Worm (Caenorhabditis elegans) whole organism, late embryonic: ENCODE results near the gene sup-12.

Experiments used
- K02D7.2 ChIP-seq: sonication (generic microtip); optimal IDR thresholded peaks from 2 replicates; lab custom pipeline; 2017; ENCODE audit warnings: mild to moderate bottlenecking, missing genetic modification characterization, missing compliant biosample characterization
- T23F11.4 ChIP-seq: fragments of 200-800 bp; sonication (Bioruptor generic); optimal IDR thresholded peaks from 2 replicates; lab custom pipeline; 2018; ENCODE audit warnings: mild to moderate bottlenecking, missing genetic modification characterization, missing compliant biosample characterization
- Y22D7AL.16 ChIP-seq: sonication (generic microtip); optimal IDR thresholded peaks from 2 replicates; lab custom pipeline; 2016; ENCODE audit warnings: missing genetic modification characterization, missing compliant biosample characterization
- ahr-1 ChIP-seq: sonication (generic microtip); optimal IDR thresholded peaks from 2 replicates; lab custom pipeline; 2016; ENCODE audit warnings: missing genetic modification characterization, missing compliant biosample characterization
- ama-1 ChIP-seq: fragments of 150-350 bp; optimal IDR thresholded peaks from 2 replicates; lab custom pipeline; 2014
- ceh-18 ChIP-seq: sonication (generic microtip); optimal IDR thresholded peaks from 2 replicates; lab custom pipeline; 2016; ENCODE audit warnings: missing genetic modification characterization, missing compliant biosample characterization
- ceh-19 ChIP-seq: fragments of 200-800 bp; sonication (Bioruptor generic); optimal IDR thresholded peaks from 2 replicates; lab custom pipeline; 2018; ENCODE audit warnings: mild to moderate bottlenecking, missing genetic modification characterization, missing compliant biosample characterization
- ceh-2 ChIP-seq: sonication (generic microtip); optimal IDR thresholded peaks from 2 replicates; lab custom pipeline; 2016; ENCODE audit warnings: missing genotype, missing genetic modification characterization, missing compliant biosample characterization
- ceh-22 ChIP-seq: sonication (generic microtip); optimal IDR thresholded peaks from 2 replicates; lab custom pipeline; 2017; ENCODE audit warnings: missing biosample characterization, missing genetic modification characterization
- ceh-45 ChIP-seq: fragments of 200-800 bp; sonication (Bioruptor generic); IDR thresholded peaks from 2 replicates; pipeline ENCODE4 v1.3.6; 2022; ENCODE audit warnings: missing genetic modification reagents, missing genetic modification characterization, missing compliant biosample characterization
- ceh-48 ChIP-seq: sonication (generic microtip); optimal IDR thresholded peaks from 2 replicates; lab custom pipeline; 2016; ENCODE audit warnings: missing genetic modification characterization, inconsistent platforms, missing compliant biosample characterization
- ceh-6 ChIP-seq: fragments of 200-800 bp; sonication (Bioruptor generic); optimal IDR thresholded peaks from 2 replicates; lab custom pipeline; 2018; ENCODE audit warnings: mild to moderate bottlenecking, missing genetic modification characterization, missing compliant biosample characterization
- che-1 ChIP-seq: sonication (generic microtip); optimal IDR thresholded peaks from 2 replicates; lab custom pipeline; 2016; ENCODE audit warnings: mild to moderate bottlenecking, missing genetic modification characterization, missing compliant biosample characterization
- dmd-4 ChIP-seq: sonication (generic microtip); optimal IDR thresholded peaks from 2 replicates; lab custom pipeline; 2016; ENCODE audit warnings: borderline replicate concordance, missing genetic modification characterization, missing compliant biosample characterization
- dve-1 ChIP-seq: sonication (generic microtip); optimal IDR thresholded peaks from 2 replicates; lab custom pipeline; 2017; ENCODE audit warnings: antibody characterized with exemption, mild to moderate bottlenecking, missing genetic modification characterization, missing compliant biosample characterization
- elt-2 ChIP-seq: sonication (generic microtip); optimal IDR thresholded peaks from 2 replicates; lab custom pipeline; 2016; ENCODE audit warnings: missing genetic modification reagents, missing genetic modification characterization, missing compliant biosample characterization
- fax-1 ChIP-seq: sonication (generic microtip); optimal IDR thresholded peaks from 2 replicates; lab custom pipeline; 2016; ENCODE audit warnings: missing genotype, missing genetic modification characterization, missing compliant biosample characterization
- fkh-6 ChIP-seq: sonication (generic microtip); optimal IDR thresholded peaks from 2 replicates; lab custom pipeline; 2016; ENCODE audit warnings: missing genetic modification characterization, missing compliant biosample characterization
- hlh-13 ChIP-seq: fragments of 200-800 bp; sonication (Bioruptor generic); optimal IDR thresholded peaks from 2 replicates; lab custom pipeline; 2018; ENCODE audit warnings: mild to moderate bottlenecking, missing genetic modification characterization, missing compliant biosample characterization
- hlh-15 ChIP-seq: sonication (generic microtip); optimal IDR thresholded peaks from 2 replicates; lab custom pipeline; 2016; ENCODE audit warnings: missing genetic modification characterization, missing compliant biosample characterization
- lim-6 ChIP-seq: sonication (generic microtip); optimal IDR thresholded peaks from 2 replicates; lab custom pipeline; 2016; ENCODE audit warnings: missing genetic modification characterization, missing compliant biosample characterization
- madf-2 ChIP-seq: sonication (generic microtip); optimal IDR thresholded peaks from 2 replicates; lab custom pipeline; 2017; ENCODE audit warnings: missing genetic modification characterization, missing compliant biosample characterization
- mec-3 ChIP-seq: sonication (generic microtip); optimal IDR thresholded peaks from 2 replicates; lab custom pipeline; 2016; ENCODE audit warnings: borderline replicate concordance, missing genetic modification characterization, missing compliant biosample characterization
- nfya-1 ChIP-seq: sonication (generic microtip); optimal IDR thresholded peaks from 2 replicates; lab custom pipeline; 2017; ENCODE audit warnings: missing genetic modification characterization, mild to moderate bottlenecking, missing compliant biosample characterization, antibody characterized with exemption, moderate library complexity
- nhr-11 ChIP-seq: fragments of 150-350 bp; optimal IDR thresholded peaks from 2 replicates; lab custom pipeline; 2014; ENCODE audit warnings: missing biosample characterization, missing genetic modification characterization
- npax-4 ChIP-seq: sonication (generic microtip); optimal IDR thresholded peaks from 2 replicates; lab custom pipeline; 2016; ENCODE audit warnings: missing genetic modification characterization, missing compliant biosample characterization
- pag-3 ChIP-seq: sonication (generic microtip); optimal IDR thresholded peaks from 2 replicates; lab custom pipeline; 2016; ENCODE audit warnings: missing compliant biosample characterization, missing genetic modification characterization, borderline replicate concordance
- pax-1 ChIP-seq: fragments of 150-350 bp; optimal IDR thresholded peaks from 2 replicates; lab custom pipeline; 2014; ENCODE audit warnings: missing biosample characterization, missing genetic modification characterization
- pha-2 ChIP-seq: sonication (generic microtip); optimal IDR thresholded peaks from 2 replicates; lab custom pipeline; 2017; ENCODE audit warnings: mild to moderate bottlenecking, missing genetic modification characterization, missing compliant biosample characterization
- pha-4 ChIP-seq: fragments of 150-350 bp; optimal IDR thresholded peaks from 2 replicates; lab custom pipeline; 2018; ENCODE audit warnings: missing biosample characterization, missing genetic modification reagents, missing genetic modification characterization
- sox-4 ChIP-seq: sonication (generic microtip); optimal IDR thresholded peaks from 2 replicates; lab custom pipeline; 2017; ENCODE audit warnings: mild to moderate bottlenecking, missing genetic modification characterization, inconsistent platforms, missing compliant biosample characterization
- syd-9 ChIP-seq: sonication (generic microtip); optimal IDR thresholded peaks from 2 replicates; lab custom pipeline; 2016; ENCODE audit warnings: mild to moderate bottlenecking, missing genetic modification characterization, moderate library complexity, missing compliant biosample characterization
- tbx-2 ChIP-seq: sonication (generic microtip); optimal IDR thresholded peaks from 2 replicates; lab custom pipeline; 2016; ENCODE audit warnings: missing genetic modification characterization, missing compliant biosample characterization
- unc-3 ChIP-seq, 2 experiments: fragments of 200-800 bp in 1 of 2; sonication (Bioruptor generic) in 1 of 2; sonication (generic microtip) in 1 of 2; conservative IDR thresholded peaks in 1 of 2; optimal IDR thresholded peaks in 1 of 2; 2 replicates each; pipeline versions ENCODE4 v1.3.6 to Lab custom; 2016 to 2022; ENCODE audit warnings: missing compliant biosample characterization in 2 of 2, missing genetic modification characterization in 2 of 2, missing genetic modification reagents in 1 of 2
- unc-42 ChIP-seq: sonication (generic microtip); optimal IDR thresholded peaks from 2 replicates; lab custom pipeline; 2016; ENCODE audit warnings: missing genotype, missing genetic modification characterization, missing compliant biosample characterization
- unc-55 ChIP-seq: sonication (generic microtip); optimal IDR thresholded peaks from 2 replicates; lab custom pipeline; 2017; ENCODE audit warnings: missing biosample characterization, missing genetic modification reagents, missing genetic modification characterization
- unc-86 ChIP-seq: sonication (generic microtip); optimal IDR thresholded peaks from 2 replicates; lab custom pipeline; 2016; ENCODE audit warnings: missing genetic modification characterization, missing compliant biosample characterization
- ztf-16 ChIP-seq: sonication (generic microtip); optimal IDR thresholded peaks from 2 replicates; lab custom pipeline; 2017; ENCODE audit warnings: missing genetic modification characterization, missing compliant biosample characterization

sup-12 gene

ce11 chrX:3931350-3931749 lies 27.0 kb downstream of the sup-12 start, which contains the start of gene adt-3:
Gene adt-3, plus strand, starts transcription at chrX:3931650.
- TF ChIP-seq sox-4 (tag; lab: Kevin White, UChicago), result no peak
- no peak for TF ChIP-seq ceh-22 (tag; lab: Kevin White, UChicago)
- TF ChIP-seq ceh-48, result no peak
- TF ChIP-seq hlh-13 (GFP tag; lab: Kevin White, UChicago), result no peak
- no peak for TF ChIP-seq lim-6
- TF ChIP-seq mec-3 (tag; lab: Kevin White, UChicago), result no peak
- TF ChIP-seq ama-1 (lab: Kevin White, UChicago), result no peak
- TF ChIP-seq unc-42 (tag; lab: Kevin White, UChicago), result no peak

ce11 chrX:3932694-3933093 lies 28.3 kb downstream of the sup-12 start:
- no peak for TF ChIP-seq che-1 (tag; lab: Kevin White, UChicago)
- no peak for TF ChIP-seq dmd-4 (tag; lab: Kevin White, UChicago)
- TF ChIP-seq T23F11.4 (GFP tag; lab: Kevin White, UChicago), result no peak
- no peak for TF ChIP-seq ceh-19 (GFP tag; lab: Kevin White, UChicago)
- no peak for TF ChIP-seq tbx-2
- no peak for TF ChIP-seq elt-2 (tag; lab: Kevin White, UChicago)
- TF ChIP-seq, all 69 proteins: peak for 0

ce11 chrX:3937483-3937882 lies 33.1 kb downstream of the sup-12 start:
- TF ChIP-seq K02D7.2 (tag; lab: Kevin White, UChicago), result no peak
- no peak for TF ChIP-seq unc-86 (tag; lab: Kevin White, UChicago)
- no peak for TF ChIP-seq ztf-16 (tag; lab: Kevin White, UChicago)
- TF ChIP-seq pax-1, result no peak
- TF ChIP-seq ceh-45 (GFP tag; lab: Robert Waterston, UW), result no peak
- TF ChIP-seq ceh-48, result no peak
- TF ChIP-seq ahr-1 (tag; lab: Kevin White, UChicago), result no peak
- TF ChIP-seq ceh-6 (GFP tag; lab: Kevin White, UChicago), result no peak
- no peak for TF ChIP-seq hlh-13 (GFP tag; lab: Kevin White, UChicago)
- no peak for TF ChIP-seq pag-3 (tag; lab: Kevin White, UChicago)
- no peak for TF ChIP-seq hlh-15 (tag; lab: Kevin White, UChicago)

ce11 chrX:3937884-3938283 lies 33.5 kb downstream of the sup-12 start:
- no peak for TF ChIP-seq ceh-19 (GFP tag; lab: Kevin White, UChicago)
- TF ChIP-seq ceh-48, result no peak
- no peak for TF ChIP-seq K02D7.2 (tag; lab: Kevin White, UChicago)
- no peak for TF ChIP-seq ceh-2 (tag; lab: Kevin White, UChicago)
- no peak for TF ChIP-seq unc-55 (GFP tag; lab: Kevin White, UChicago)
- TF ChIP-seq ztf-16 (tag; lab: Kevin White, UChicago), result no peak
- TF ChIP-seq ceh-45 (GFP tag; lab: Robert Waterston, UW), result no peak
- TF ChIP-seq Y22D7AL.16 (tag; lab: Kevin White, UChicago), result no peak
- TF ChIP-seq nfya-1 (tag; lab: Kevin White, UChicago), result no peak
- TF ChIP-seq dve-1, result no peak

ce11 chrX:3938950-3939349 lies 34.6 kb downstream of the sup-12 start, which contains the start of gene T19D2.3:
Gene T19D2.3, plus strand, starts transcription at chrX:3939250.
- no peak for TF ChIP-seq nhr-11 (tag; lab: Kevin White, UChicago)
- TF ChIP-seq ceh-22 (tag; lab: Kevin White, UChicago), result no peak
- no peak for TF ChIP-seq K02D7.2 (tag; lab: Kevin White, UChicago)
- no peak for TF ChIP-seq fkh-6 (tag; lab: Kevin White, UChicago)
- TF ChIP-seq madf-2 (tag; lab: Kevin White, UChicago), result no peak
- no peak for TF ChIP-seq ceh-48
- no peak for TF ChIP-seq pha-2 (tag; lab: Kevin White, UChicago)
- no peak for TF ChIP-seq unc-3 (GFP tag; conservative IDR thresholded peaks at IDR 0.05; lab: Robert Waterston, UW)
- TF ChIP-seq unc-3 (tag; optimal IDR thresholded peaks at IDR 0.05; lab: Kevin White, UChicago), result no peak
- TF ChIP-seq unc-42 (tag; lab: Kevin White, UChicago), result no peak
- TF ChIP-seq ceh-18 (tag; lab: Kevin White, UChicago), result no peak
- TF ChIP-seq hlh-15 (tag; lab: Kevin White, UChicago), result no peak
- no peak for TF ChIP-seq ahr-1 (tag; lab: Kevin White, UChicago)
- no peak for TF ChIP-seq fax-1 (tag; lab: Kevin White, UChicago)
- no peak for TF ChIP-seq npax-4 (tag; lab: Kevin White, UChicago)
- TF ChIP-seq pha-4 (tag; lab: Kevin White, UChicago), result no peak
- TF ChIP-seq ceh-19 (GFP tag; lab: Kevin White, UChicago), result no peak
- no peak for TF ChIP-seq elt-2 (tag; lab: Kevin White, UChicago)
- no peak for TF ChIP-seq syd-9
- TF ChIP-seq ceh-2 (tag; lab: Kevin White, UChicago), result no peak
- TF ChIP-seq, all 69 proteins: peak for 0
